Fruit fly (Drosophila melanogaster): ENCODE results near the gene OtopLc.

DNA sequence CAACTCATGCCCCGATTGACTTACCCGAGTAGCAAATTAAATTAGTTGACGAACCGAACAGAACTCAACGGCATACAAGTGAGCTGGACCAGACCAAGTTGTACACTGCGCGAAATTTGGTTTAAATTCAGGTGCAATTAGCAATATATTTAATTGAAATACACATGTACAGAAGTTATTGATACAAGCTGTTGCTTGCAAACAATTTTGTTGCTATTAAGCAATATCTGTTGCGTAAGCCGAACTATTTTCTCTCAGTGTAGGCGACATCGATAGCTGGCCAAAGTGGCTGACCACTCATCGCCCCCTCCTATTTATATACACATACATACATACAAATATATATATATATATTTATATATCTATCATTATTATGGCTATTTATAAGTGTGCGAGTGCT is 58.5 kb downstream of the OtopLc start:
- TF ChIP-seq pad (GFP tag; optimal IDR thresholded peaks at IDR 0.05) (no peak), kay (GFP tag; ENCODE audit: borderline replicate concordance) (no peak), CG7045 (GFP tag; optimal IDR thresholded peaks at IDR 0.05) (no peak), CG5204 (GFP tag; optimal IDR thresholded peaks at IDR 0.05) (no peak)
